Fruit fly (Drosophila melanogaster): ENCODE results near the gene Msp300.

DNA sequence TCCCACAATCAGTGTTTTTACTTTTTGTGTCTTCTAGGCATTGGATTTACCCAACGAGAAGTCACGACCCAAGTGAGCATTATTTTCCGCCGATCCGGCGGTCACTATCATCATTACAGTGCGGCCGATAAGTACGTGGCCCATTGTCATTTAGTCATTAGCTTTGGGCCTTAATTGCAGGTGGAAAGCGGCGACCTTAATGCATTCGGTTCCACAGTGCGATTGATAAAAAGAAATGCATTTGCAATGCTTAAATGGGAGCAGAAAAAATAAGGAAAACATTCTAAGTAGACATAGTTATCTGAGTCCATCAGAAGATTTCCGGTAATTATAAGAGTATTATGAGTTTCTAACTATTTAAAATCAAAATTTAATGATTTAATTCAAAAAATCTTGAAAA, 8.5 kb upstream of the Msp300 start:
- no peak for TF ChIP-seq CG13894 (tag; optimal IDR thresholded peaks at IDR 0.05)
- no peak for TF ChIP-seq sr (GFP tag; IDR thresholded peaks at IDR 0.05)

All from whole organism, embryonic.